Worm (Caenorhabditis elegans) whole organism, L4 larva: Measurements from ENCODE around the gene scb-1.

ENCODE experiments used
- aly-2 ChIP-seq: sonication (generic microtip); optimal IDR thresholded peaks from 2 replicates; lab custom pipeline; 2018; ENCODE audit warnings: missing biosample characterization, missing genetic modification characterization
- ceh-28 ChIP-seq: fragments of 150-350 bp; optimal IDR thresholded peaks from 2 replicates; lab custom pipeline; 2014; ENCODE audit warnings: missing biosample characterization, missing genetic modification reagents, missing genetic modification characterization
- ces-1 ChIP-seq: fragments of 150-350 bp; sonication (generic microtip); optimal IDR thresholded peaks from 4 replicates; lab custom pipeline; 2014; ENCODE audit warnings: missing biosample characterization, missing genetic modification reagents, missing genetic modification characterization
- hlh-30 ChIP-seq: sonication (generic microtip); optimal IDR thresholded peaks from 2 replicates; lab custom pipeline; 2017; ENCODE audit warnings: antibody characterized with exemption, mild to moderate bottlenecking, missing genetic modification characterization, missing compliant biosample characterization; ENCODE audit not compliant: insufficient read depth
- mep-1 ChIP-seq: fragments of 150-350 bp; sonication (generic microtip); optimal IDR thresholded peaks from 3 replicates; lab custom pipeline; 2014; ENCODE audit warnings: missing biosample characterization, missing genetic modification characterization
- nhr-77 ChIP-seq: fragments of 150-350 bp; optimal IDR thresholded peaks from 2 replicates; lab custom pipeline; 2014; ENCODE audit warnings: missing biosample characterization, missing genetic modification characterization
- zag-1 ChIP-seq: fragments of 150-350 bp; optimal IDR thresholded peaks from 2 replicates; lab custom pipeline; 2014; ENCODE audit warnings: missing biosample characterization, missing genetic modification characterization

ce11 chrV:11083691-11084090 is 35.8 kb downstream of the scb-1 start:
- TF ChIP-seq nhr-77 (tag; lab: Kevin White, UChicago) (no peak), zag-1 (tag; lab: Kevin White, UChicago) (no peak), ceh-28 (tag; lab: Kevin White, UChicago) (no peak), mep-1 (tag; lab: Kevin White, UChicago) (no peak), ces-1 (no peak), hlh-30 (tag; lab: Kevin White, UChicago) (peak; percentile 33), aly-2 (tag; lab: Kevin White, UChicago) (no peak)
